Fruit fly (Drosophila melanogaster) whole organism, embryonic: ENCODE measurements around the gene CG44437.

Experiments
- Blimp-1 ChIP-seq: fragments of 200-800 bp; sonication (Bioruptor generic); optimal IDR thresholded peaks from 3 replicates; lab custom pipeline; 2018; ENCODE audit warnings: missing biosample characterization, missing genetic modification characterization, mild to moderate bottlenecking, moderate library complexity, missing genetic modification reagents
- BtbVII ChIP-seq: fragments of 200-800 bp; sonication (Bioruptor generic); optimal IDR thresholded peaks from 3 replicates; lab custom pipeline; 2017; ENCODE audit warnings: missing biosample characterization, mild to moderate bottlenecking, missing genetic modification characterization
- CG10543 ChIP-seq: fragments of 200-800 bp; sonication (Bioruptor generic); optimal IDR thresholded peaks from 3 replicates; lab custom pipeline; 2017; ENCODE audit warnings: missing biosample characterization, mild to moderate bottlenecking, missing genetic modification characterization, moderate library complexity
- CG10565 ChIP-seq: fragments of 200-800 bp; sonication (Bioruptor generic); optimal IDR thresholded peaks from 3 replicates; lab custom pipeline; 2016; ENCODE audit warnings: missing biosample characterization, mild to moderate bottlenecking, missing genetic modification characterization
- CG11085 ChIP-seq: fragments of 200-800 bp; sonication (Bioruptor generic); IDR thresholded peaks from 2 replicates; pipeline ENCODE4 v1.3.6; 2022; ENCODE audit warnings: missing biosample characterization, missing genetic modification characterization
- CG11247 ChIP-seq: fragments of 200-800 bp; sonication (Bioruptor generic); IDR thresholded peaks from 2 replicates; pipeline ENCODE4 v1.3.6; 2022; ENCODE audit warnings: missing biosample characterization, missing genetic modification characterization
- CG11696 ChIP-seq: fragments of 200-800 bp; sonication (Bioruptor generic); IDR thresholded peaks from 2 replicates; pipeline ENCODE4 v1.3.6; 2022; ENCODE audit warnings: missing biosample characterization, missing genetic modification characterization
- CG13424 ChIP-seq: fragments of 200-800 bp; sonication (Bioruptor generic); optimal IDR thresholded peaks from 2 replicates; lab custom pipeline; 2019; ENCODE audit warnings: missing biosample characterization, mild to moderate bottlenecking, missing genetic modification characterization, moderate library complexity
- CG15696 ChIP-seq: fragments of 200-800 bp; sonication (Bioruptor generic); optimal IDR thresholded peaks from 2 replicates; lab custom pipeline; 2019; ENCODE audit warnings: missing biosample characterization, mild to moderate bottlenecking, missing genetic modification characterization, moderate library complexity
- CG1603 ChIP-seq: fragments of 200-800 bp; sonication (Bioruptor generic); optimal IDR thresholded peaks from 2 replicates; lab custom pipeline; 2019; ENCODE audit warnings: missing biosample characterization, mild to moderate bottlenecking, missing genetic modification characterization, moderate library complexity
- CG17328 ChIP-seq: fragments of 200-800 bp; sonication (Bioruptor generic); IDR thresholded peaks from 2 replicates; pipeline ENCODE4 v1.3.6; 2022; ENCODE audit warnings: missing biosample characterization, missing genetic modification characterization
- CG2678 ChIP-seq: fragments of 200-800 bp; sonication (Bioruptor generic); optimal IDR thresholded peaks from 3 replicates; lab custom pipeline; 2019; ENCODE audit warnings: missing biosample characterization, mild to moderate bottlenecking, missing genetic modification characterization, moderate library complexity
- CG4404 ChIP-seq: fragments of 200-800 bp; sonication (Bioruptor generic); IDR thresholded peaks from 2 replicates; pipeline ENCODE4 v1.3.6; 2022; ENCODE audit warnings: missing biosample characterization, missing genetic modification characterization
- CG7963 ChIP-seq: fragments of 200-800 bp; sonication (Bioruptor generic); IDR thresholded peaks from 3 replicates; pipeline ENCODE4 v1.3.6; 2022; ENCODE audit warnings: missing biosample characterization, missing genetic modification characterization; ENCODE audit not compliant: partially characterized antibody
- CG8478 ChIP-seq: fragments of >200 bp; optimal IDR thresholded peaks from 2 replicates; lab custom pipeline; 2018
- CG8944 ChIP-seq: fragments of 200-800 bp; sonication (Bioruptor generic); optimal IDR thresholded peaks from 3 replicates; lab custom pipeline; 2016; ENCODE audit warnings: missing biosample characterization, missing genetic modification characterization
- CG9932 ChIP-seq: fragments of 200-800 bp; sonication (Bioruptor generic); IDR thresholded peaks from 2 replicates; pipeline ENCODE4 v1.3.6; 2022; ENCODE audit warnings: missing biosample characterization, missing genetic modification characterization
- Dad ChIP-seq: fragments of 200-800 bp; sonication (Bioruptor generic); optimal IDR thresholded peaks from 3 replicates; lab custom pipeline; 2016; ENCODE audit warnings: missing biosample characterization, missing genetic modification characterization
- Deaf1 ChIP-seq: fragments of 200-800 bp; optimal IDR thresholded peaks from 3 replicates; lab custom pipeline; 2019; ENCODE audit warnings: missing biosample characterization, mild to moderate bottlenecking, missing genetic modification characterization, moderate library complexity
- Doc2 ChIP-seq: fragments of 200-800 bp; sonication (Bioruptor generic); IDR thresholded peaks from 2 replicates; pipeline ENCODE4 v1.3.6; 2022; ENCODE audit warnings: missing biosample characterization, missing genetic modification characterization
- Ets65A ChIP-seq: fragments of 200-800 bp; sonication (Bioruptor generic); peaks from one replicate; lab custom pipeline; 2016; ENCODE audit warnings: missing biosample characterization, missing genetic modification characterization
- Hey ChIP-seq: fragments of 200-800 bp; sonication (Bioruptor generic); optimal IDR thresholded peaks from 3 replicates; lab custom pipeline; 2018; ENCODE audit warnings: missing biosample characterization, mild to moderate bottlenecking, missing genetic modification characterization
- Hmx ChIP-seq: fragments of 200-800 bp; sonication (Bioruptor generic); optimal IDR thresholded peaks from 2 replicates; lab custom pipeline; 2016; ENCODE audit warnings: missing biosample characterization, missing genetic modification characterization
- Meics ChIP-seq: fragments of 200-800 bp; sonication (Bioruptor generic); optimal IDR thresholded peaks from 2 replicates; lab custom pipeline; 2017; ENCODE audit warnings: missing biosample characterization, mild to moderate bottlenecking, missing genetic modification characterization
- Myb ChIP-seq: fragments of 200-800 bp; sonication (Bioruptor generic); optimal IDR thresholded peaks from 2 replicates; lab custom pipeline; 2016; ENCODE audit warnings: missing biosample characterization, missing genetic modification characterization
- Nf-YB ChIP-seq: fragments of 200-800 bp; sonication (Bioruptor generic); optimal IDR thresholded peaks from 3 replicates; lab custom pipeline; 2019; ENCODE audit warnings: missing biosample characterization, mild to moderate bottlenecking, missing genetic modification characterization, moderate library complexity
- Taf1 ChIP-seq: fragments of 200-800 bp; sonication (Bioruptor generic); IDR thresholded peaks from 2 replicates; pipeline ENCODE4 v1.3.6; 2022; ENCODE audit warnings: missing biosample characterization, missing genetic modification characterization
- Usf ChIP-seq: fragments of 200-800 bp; sonication (Bioruptor generic); optimal IDR thresholded peaks from 2 replicates; lab custom pipeline; 2017; ENCODE audit warnings: missing genotype, missing biosample characterization, missing genetic modification characterization
- YL-1 ChIP-seq: fragments of 200-800 bp; sonication (Bioruptor generic); optimal IDR thresholded peaks from 3 replicates; lab custom pipeline; 2017; ENCODE audit warnings: missing biosample characterization, mild to moderate bottlenecking, missing genetic modification characterization
- al ChIP-seq: fragments of 200-800 bp; sonication (Bioruptor generic); IDR thresholded peaks from 2 replicates; pipeline ENCODE4 v1.3.6; 2022; ENCODE audit warnings: missing biosample characterization, missing genetic modification characterization
- az2 ChIP-seq: fragments of 200-800 bp; sonication (Bioruptor generic); optimal IDR thresholded peaks from 3 replicates; lab custom pipeline; 2016; ENCODE audit warnings: missing biosample characterization, missing genetic modification characterization
- bsh ChIP-seq, 2 experiments: fragments of 200-800 bp; sonication (Bioruptor generic); optimal IDR thresholded peaks; 2 replicates each; lab custom pipeline; 2017 to 2018; ENCODE audit warnings: mild to moderate bottlenecking in 2 of 2, missing biosample characterization in 2 of 2, missing genetic modification characterization in 2 of 2, moderate library complexity in 1 of 2
- btn ChIP-seq: fragments of 200-800 bp; sonication (Bioruptor generic); optimal IDR thresholded peaks from 2 replicates; lab custom pipeline; 2016; ENCODE audit warnings: missing biosample characterization, missing genetic modification characterization
- dan ChIP-seq: fragments of 200-800 bp; sonication (Bioruptor generic); IDR thresholded peaks from 2 replicates; pipeline ENCODE4 v1.3.6; 2022; ENCODE audit warnings: missing biosample characterization, missing genetic modification characterization
- dpn ChIP-seq, 2 experiments: fragments of 200-800 bp; sonication (Bioruptor generic); optimal IDR thresholded peaks; 3 replicates each; lab custom pipeline; 2016; ENCODE audit warnings: missing biosample characterization in 2 of 2, missing genetic modification characterization in 2 of 2
- exex ChIP-seq: fragments of 200-800 bp; sonication (Bioruptor generic); optimal IDR thresholded peaks from 4 replicates; lab custom pipeline; 2018; ENCODE audit warnings: missing biosample characterization, mild to moderate bottlenecking, missing genetic modification characterization, moderate library complexity
- fd64A ChIP-seq: fragments of 200-800 bp; sonication (Bioruptor generic); optimal IDR thresholded peaks from 3 replicates; lab custom pipeline; 2018; ENCODE audit warnings: missing biosample characterization, mild to moderate bottlenecking, missing genetic modification characterization
- fd96Cb ChIP-seq: fragments of 200-800 bp; sonication (Bioruptor generic); optimal IDR thresholded peaks from 2 replicates; lab custom pipeline; 2018; ENCODE audit warnings: missing biosample characterization, mild to moderate bottlenecking, missing genetic modification characterization, moderate library complexity
- gt ChIP-seq: fragments of 200-800 bp; sonication (Bioruptor generic); IDR thresholded peaks from 2 replicates; pipeline ENCODE4 v1.3.6; 2022; ENCODE audit warnings: missing biosample characterization, missing genetic modification characterization
- hbn ChIP-seq: fragments of 200-800 bp; sonication (Bioruptor generic); IDR thresholded peaks from 2 replicates; pipeline ENCODE4 v1.3.6; 2022; ENCODE audit warnings: missing biosample characterization, missing genetic modification characterization; ENCODE audit not compliant: partially characterized antibody
- jigr1 ChIP-seq: fragments of 200-800 bp; sonication (Bioruptor generic); IDR thresholded peaks from 3 replicates; pipeline ENCODE4 v1.3.6; 2022; ENCODE audit warnings: missing biosample characterization, missing genetic modification characterization
- pita ChIP-seq: fragments of 200-800 bp; sonication (Bioruptor generic); optimal IDR thresholded peaks from 2 replicates; lab custom pipeline; 2017; ENCODE audit warnings: missing biosample characterization, mild to moderate bottlenecking, missing genetic modification characterization
- pzg ChIP-seq: fragments of 200-800 bp; sonication (Bioruptor generic); optimal IDR thresholded peaks from 3 replicates; lab custom pipeline; 2018; ENCODE audit warnings: missing biosample characterization, mild to moderate bottlenecking, missing genetic modification characterization, moderate library complexity
- rib ChIP-seq: fragments of 200-800 bp; sonication (Bioruptor generic); IDR thresholded peaks from 2 replicates; pipeline ENCODE4 v1.3.6; 2022; ENCODE audit warnings: missing biosample characterization, missing genetic modification characterization
- tio ChIP-seq: fragments of 200-800 bp; sonication (Bioruptor generic); optimal IDR thresholded peaks from 2 replicates; lab custom pipeline; 2017; ENCODE audit warnings: missing biosample characterization, missing genetic modification characterization, inconsistent platforms
- tna ChIP-seq: fragments of 200-800 bp; sonication (Bioruptor generic); IDR thresholded peaks from 2 replicates; pipeline ENCODE4 v1.3.6; 2022; ENCODE audit warnings: missing biosample characterization, missing genetic modification characterization; ENCODE audit not compliant: partially characterized antibody
- trh ChIP-seq: fragments of 200-800 bp; sonication (Bioruptor generic); optimal IDR thresholded peaks from 2 replicates; lab custom pipeline; 2016; ENCODE audit warnings: missing biosample characterization, missing genetic modification characterization
- tx ChIP-seq: fragments of 200-800 bp; sonication (Bioruptor generic); optimal IDR thresholded peaks from 2 replicates; lab custom pipeline; 2016; ENCODE audit warnings: missing biosample characterization, missing genetic modification characterization
- zen ChIP-seq: fragments of 200-800 bp; sonication (Bioruptor generic); optimal IDR thresholded peaks from 3 replicates; lab custom pipeline; 2018; ENCODE audit warnings: missing biosample characterization, mild to moderate bottlenecking, missing genetic modification characterization, moderate library complexity
- zf30C ChIP-seq: fragments of 200-800 bp; sonication (Bioruptor generic); optimal IDR thresholded peaks from 3 replicates; lab custom pipeline; 2018; ENCODE audit warnings: missing biosample characterization, mild to moderate bottlenecking, missing genetic modification characterization

Gene CG44437

dm6 chrX:13211357-13212137 lies 9.5 kb upstream of the CG44437 start, which contains the start of gene sno (continued):
- TF ChIP-seq Ets65A (GFP tag; lab: Kevin White, UChicago) = no peak
- no peak for TF ChIP-seq Doc2 (GFP tag; lab: Robert Waterston, UW)
- TF ChIP-seq CG13424 = no peak
- no peak for TF ChIP-seq Nf-YB (GFP tag; lab: Kevin White, UChicago)
- TF ChIP-seq Blimp-1 (GFP tag; lab: Kevin White, UChicago) = no peak
- no peak for TF ChIP-seq tx (GFP tag; lab: Kevin White, UChicago)
- no peak for TF ChIP-seq dpn (GFP tag; optimal IDR thresholded peaks at IDR 0.05; lab: Kevin White, UChicago)
- TF ChIP-seq tna (GFP tag; lab: Robert Waterston, UW) = peak; percentile 67
- TF ChIP-seq dan (GFP tag; lab: Robert Waterston, UW) = no peak
- TF ChIP-seq pzg (GFP tag; lab: Kevin White, UChicago) = peak; percentile 58
- TF ChIP-seq CG1603 (tag; lab: Kevin White, UChicago) = peak; percentile 28
- peak in 1 of 2 experiments; percentile 3 for TF ChIP-seq bsh (GFP tag; optimal IDR thresholded peaks at IDR 0.05; lab: Kevin White, UChicago)
- TF ChIP-seq exex (tag; lab: Kevin White, UChicago) = no peak
- no peak for TF ChIP-seq CG11085 (GFP tag; lab: Robert Waterston, UW)
- no peak for TF ChIP-seq CG4404 (GFP tag; lab: Robert Waterston, UW)
- no peak for TF ChIP-seq Hmx (GFP tag; lab: Kevin White, UChicago)
- TF ChIP-seq fd64A = no peak
- no peak for TF ChIP-seq Dad (GFP tag; lab: Kevin White, UChicago)
- no peak for TF ChIP-seq CG15696 (tag; lab: Kevin White, UChicago)
- TF ChIP-seq pita (GFP tag; lab: Kevin White, UChicago) = no peak
- no peak for TF ChIP-seq jigr1 (GFP tag; lab: Robert Waterston, UW)
- no peak for TF ChIP-seq rib (GFP tag; lab: Robert Waterston, UW)
- TF ChIP-seq CG2678 = no peak
- TF ChIP-seq tio = no peak
- TF ChIP-seq gt = no peak
- TF ChIP-seq Hey (tag; lab: Kevin White, UChicago) = no peak
- TF ChIP-seq zen (tag; lab: Kevin White, UChicago) = no peak
- TF ChIP-seq CG11247 (GFP tag; lab: Robert Waterston, UW) = no peak
- TF ChIP-seq CG10543 = no peak
- peak; percentile 64 for TF ChIP-seq hbn
- no peak for TF ChIP-seq CG8944 (GFP tag; lab: Kevin White, UChicago)
- no peak for TF ChIP-seq btn
- no peak for TF ChIP-seq zf30C
- TF ChIP-seq Usf (GFP tag; lab: Kevin White, UChicago) = no peak
- TF ChIP-seq az2 = no peak
- TF ChIP-seq al (GFP tag; lab: Robert Waterston, UW) = no peak
- no peak for TF ChIP-seq CG8478 (lab: Kevin White, UChicago)
- peak; percentile 52 for TF ChIP-seq CG9932 (GFP tag; lab: Robert Waterston, UW)
- peak; percentile 83; the same call in 2 of the 3 replicates for TF ChIP-seq CG7963 (GFP tag; lab: Robert Waterston, UW)
- TF ChIP-seq fd96Cb (tag; lab: Kevin White, UChicago) = no peak
- TF ChIP-seq Taf1 (GFP tag; lab: Robert Waterston, UW) = no peak
- no peak for TF ChIP-seq Myb (GFP tag; lab: Kevin White, UChicago)
- TF ChIP-seq YL-1 = no peak
- peak; percentile 64 for TF ChIP-seq Deaf1 (tag; lab: Kevin White, UChicago)
- no peak for TF ChIP-seq Meics
- no peak for TF ChIP-seq trh (GFP tag; lab: Kevin White, UChicago)
- no peak for TF ChIP-seq BtbVII (GFP tag; lab: Kevin White, UChicago)
- TF ChIP-seq CG17328 = peak; percentile 10; the same call in 1 of the 2 replicates
- TF ChIP-seq CG10565 (GFP tag; lab: Kevin White, UChicago) = no peak
- no peak for TF ChIP-seq CG11696 (GFP tag; lab: Robert Waterston, UW)
